Fruit fly (Drosophila melanogaster) whole organism, embryonic: ENCODE data around the gene Zip89B.

Experiments used
- Antp ChIP-seq: fragments of 200-800 bp; sonication (Bioruptor generic); optimal IDR thresholded peaks from 3 replicates; lab custom pipeline; 2016; ENCODE audit warnings: missing biosample characterization, missing genetic modification characterization
- CG10209 ChIP-seq: fragments of 200-800 bp; sonication (Bioruptor generic); optimal IDR thresholded peaks from 3 replicates; lab custom pipeline; 2017; ENCODE audit warnings: missing biosample characterization, mild to moderate bottlenecking, missing genetic modification characterization, missing genetic modification reagents
- CG10274 ChIP-seq: fragments of 200-800 bp; sonication (Bioruptor generic); optimal IDR thresholded peaks from 3 replicates; lab custom pipeline; 2017; ENCODE audit warnings: missing biosample characterization, mild to moderate bottlenecking, missing genetic modification characterization
- CG10979 ChIP-seq: fragments of 200-800 bp; sonication (Bioruptor generic); optimal IDR thresholded peaks from 2 replicates; lab custom pipeline; 2018; ENCODE audit warnings: missing biosample characterization, mild to moderate bottlenecking, missing genetic modification characterization, moderate library complexity
- CG11504 ChIP-seq: fragments of 200-800 bp; sonication (Bioruptor generic); optimal IDR thresholded peaks from 3 replicates; lab custom pipeline; 2019; ENCODE audit warnings: missing biosample characterization, mild to moderate bottlenecking, missing genetic modification characterization, moderate library complexity
- CG12104 ChIP-seq: fragments of 200-800 bp; sonication (Bioruptor generic); optimal IDR thresholded peaks from 3 replicates; lab custom pipeline; 2016; ENCODE audit warnings: missing biosample characterization, missing genetic modification characterization
- CG12155 ChIP-seq: fragments of 200-800 bp; sonication (Bioruptor generic); optimal IDR thresholded peaks from 3 replicates; lab custom pipeline; 2016; ENCODE audit warnings: missing biosample characterization, missing genetic modification characterization
- CG12236 ChIP-seq: fragments of 200-800 bp; sonication (Bioruptor generic); optimal IDR thresholded peaks from 2 replicates; lab custom pipeline; 2016; ENCODE audit warnings: missing biosample characterization, missing genetic modification characterization
- CG1233 ChIP-seq: fragments of 200-800 bp; sonication (Bioruptor generic); optimal IDR thresholded peaks from 4 replicates; lab custom pipeline; 2018; ENCODE audit warnings: missing biosample characterization, mild to moderate bottlenecking, missing genetic modification characterization
- CG13775 ChIP-seq: fragments of 200-800 bp; sonication (Bioruptor generic); optimal IDR thresholded peaks from 3 replicates; lab custom pipeline; 2017; ENCODE audit warnings: missing biosample characterization, mild to moderate bottlenecking, missing genetic modification characterization
- CG17359 ChIP-seq: fragments of 200-800 bp; sonication (Bioruptor generic); optimal IDR thresholded peaks from 3 replicates; lab custom pipeline; 2018; ENCODE audit warnings: missing biosample characterization, mild to moderate bottlenecking, missing genetic modification characterization, moderate library complexity
- CG17361 ChIP-seq: fragments of 200-800 bp; sonication (Bioruptor generic); IDR thresholded peaks from 3 replicates; pipeline ENCODE4 v1.3.6; 2022; ENCODE audit warnings: missing biosample characterization, missing genetic modification characterization
- CG17829 ChIP-seq: fragments of 200-800 bp; optimal IDR thresholded peaks from 2 replicates; lab custom pipeline; 2019; ENCODE audit warnings: missing biosample characterization, mild to moderate bottlenecking, missing genetic modification characterization, moderate library complexity
- CG2116 ChIP-seq: fragments of 200-800 bp; sonication (Bioruptor generic); optimal IDR thresholded peaks from 3 replicates; lab custom pipeline; 2018; ENCODE audit warnings: missing biosample characterization, mild to moderate bottlenecking, missing genetic modification characterization
- CG2712 ChIP-seq: fragments of 200-800 bp; optimal IDR thresholded peaks from 3 replicates; lab custom pipeline; 2019; ENCODE audit warnings: missing biosample characterization, mild to moderate bottlenecking, missing genetic modification characterization, moderate library complexity
- CG31224 ChIP-seq: fragments of 200-800 bp; sonication (Bioruptor generic); IDR thresholded peaks from 2 replicates; pipeline ENCODE4 v1.3.6; 2022; ENCODE audit warnings: missing biosample characterization, missing genetic modification characterization
- CG33557 ChIP-seq: fragments of 200-800 bp; sonication (Bioruptor generic); optimal IDR thresholded peaks from 2 replicates; lab custom pipeline; 2019; ENCODE audit warnings: missing biosample characterization, mild to moderate bottlenecking, missing genetic modification characterization, moderate library complexity
- CG7357 ChIP-seq: fragments of 200-800 bp; sonication (Bioruptor generic); IDR thresholded peaks from 3 replicates; pipeline ENCODE4 v1.3.6; 2022; ENCODE audit warnings: missing biosample characterization, missing genetic modification characterization
- CG7786 ChIP-seq: fragments of 200-800 bp; sonication (Bioruptor generic); optimal IDR thresholded peaks from 2 replicates; lab custom pipeline; 2016; ENCODE audit warnings: missing biosample characterization, missing genetic modification characterization
- CG8281 ChIP-seq: fragments of 200-800 bp; sonication (Bioruptor generic); optimal IDR thresholded peaks from 2 replicates; lab custom pipeline; 2018; ENCODE audit warnings: missing biosample characterization, mild to moderate bottlenecking, missing genetic modification characterization, moderate library complexity
- CG8388 ChIP-seq: fragments of 200-800 bp; sonication (Bioruptor generic); optimal IDR thresholded peaks from 2 replicates; lab custom pipeline; 2019; ENCODE audit warnings: missing biosample characterization, mild to moderate bottlenecking, missing genetic modification characterization, moderate library complexity
- Dip3 ChIP-seq: fragments of 200-800 bp; sonication (Bioruptor generic); optimal IDR thresholded peaks from 3 replicates; lab custom pipeline; 2016; ENCODE audit warnings: missing biosample characterization, missing genetic modification characterization
- Dref ChIP-seq: fragments of 200-800 bp; sonication (Bioruptor generic); IDR thresholded peaks from 2 replicates; pipeline ENCODE4 v1.3.6; 2022; ENCODE audit warnings: missing biosample characterization, missing genetic modification characterization
- E2f2 ChIP-seq: fragments of 200-800 bp; sonication (Bioruptor generic); IDR thresholded peaks from 2 replicates; pipeline ENCODE4 v1.3.6; 2022; ENCODE audit warnings: missing biosample characterization, missing genetic modification characterization
- Hr39 ChIP-seq: fragments of >200 bp; optimal IDR thresholded peaks from 2 replicates; lab custom pipeline; 2017
- Jarid2 ChIP-seq: fragments of 200-800 bp; sonication (Bioruptor generic); optimal IDR thresholded peaks from 3 replicates; lab custom pipeline; 2017; ENCODE audit warnings: mild to moderate bottlenecking, missing biosample characterization, missing genetic modification reagents, missing genetic modification characterization
- Kr ChIP-seq: fragments of 200-800 bp; sonication (Bioruptor generic); optimal IDR thresholded peaks from 2 replicates; lab custom pipeline; 2017; ENCODE audit warnings: missing biosample characterization, mild to moderate bottlenecking, missing genetic modification characterization
- Neu2 ChIP-seq: fragments of 200-800 bp; sonication (Bioruptor generic); optimal IDR thresholded peaks from 3 replicates; lab custom pipeline; 2016; ENCODE audit warnings: missing biosample characterization, missing genetic modification characterization, borderline replicate concordance
- Oli ChIP-seq: fragments of 200-800 bp; sonication (Bioruptor generic); optimal IDR thresholded peaks from 2 replicates; lab custom pipeline; 2018; ENCODE audit warnings: missing biosample characterization, mild to moderate bottlenecking, missing genetic modification characterization, moderate library complexity
- Six4 ChIP-seq: fragments of 200-800 bp; sonication (Bioruptor generic); optimal IDR thresholded peaks from 2 replicates; lab custom pipeline; 2016; ENCODE audit warnings: missing biosample characterization, missing genetic modification characterization
- Sox102F ChIP-seq: fragments of 200-800 bp; sonication (Bioruptor generic); optimal IDR thresholded peaks from 2 replicates; lab custom pipeline; 2018; ENCODE audit warnings: missing biosample characterization, mild to moderate bottlenecking, missing genetic modification characterization, moderate library complexity
- Stat92E ChIP-seq, 3 experiments: fragments of >200 bp in 2 of 3; fragments of 200-800 bp in 1 of 3; sonication (Bioruptor generic) in 1 of 3; optimal IDR thresholded peaks; 2 replicates each; lab custom pipeline; 2017 to 2019; ENCODE audit warnings: missing biosample characterization in 3 of 3, missing genetic modification characterization in 3 of 3, mild to moderate bottlenecking in 1 of 3, moderate library complexity in 1 of 3
- Usf ChIP-seq: fragments of 200-800 bp; sonication (Bioruptor generic); optimal IDR thresholded peaks from 2 replicates; lab custom pipeline; 2017; ENCODE audit warnings: missing genotype, missing biosample characterization, missing genetic modification characterization
- btn ChIP-seq: fragments of 200-800 bp; sonication (Bioruptor generic); optimal IDR thresholded peaks from 2 replicates; lab custom pipeline; 2016; ENCODE audit warnings: missing biosample characterization, missing genetic modification characterization
- ci ChIP-seq: fragments of 200-800 bp; sonication (Bioruptor generic); IDR thresholded peaks from 3 replicates; pipeline ENCODE4 v1.3.6; 2022; ENCODE audit warnings: missing biosample characterization, missing genetic modification characterization
- dati ChIP-seq: fragments of 200-800 bp; sonication (Bioruptor generic); IDR thresholded peaks from 2 replicates; pipeline ENCODE4 v1.3.6; 2022; ENCODE audit warnings: missing biosample characterization, missing genetic modification characterization
- dimm ChIP-seq: fragments of 200-800 bp; sonication (Bioruptor generic); IDR thresholded peaks from 2 replicates; pipeline ENCODE4 v1.3.6; 2022; ENCODE audit warnings: missing biosample characterization, missing genetic modification characterization
- eve ChIP-seq, 2 experiments: fragments of >200 bp; optimal IDR thresholded peaks; 2 replicates each; lab custom pipeline; 2017; ENCODE audit warnings: missing biosample characterization in 2 of 2, missing genetic modification characterization in 2 of 2
- fd102C ChIP-seq: fragments of 200-800 bp; sonication (Bioruptor generic); optimal IDR thresholded peaks from 2 replicates; lab custom pipeline; 2018; ENCODE audit warnings: missing biosample characterization, mild to moderate bottlenecking, missing genetic modification characterization, moderate library complexity
- gcm ChIP-seq: fragments of 200-800 bp; sonication (Bioruptor generic); optimal IDR thresholded peaks from 2 replicates; lab custom pipeline; 2019; ENCODE audit warnings: missing biosample characterization, mild to moderate bottlenecking, missing genetic modification characterization, moderate library complexity
- gsb-n ChIP-seq: fragments of 200-800 bp; sonication (Bioruptor generic); optimal IDR thresholded peaks from 3 replicates; lab custom pipeline; 2018; ENCODE audit warnings: missing biosample characterization, mild to moderate bottlenecking, missing genetic modification characterization
- kni ChIP-seq: fragments of 200-800 bp; sonication (Bioruptor generic); optimal IDR thresholded peaks from 3 replicates; lab custom pipeline; 2017; ENCODE audit warnings: mild to moderate bottlenecking, missing biosample characterization, missing genetic modification reagents, missing genetic modification characterization
- oc ChIP-seq: fragments of 200-800 bp; sonication (Bioruptor generic); optimal IDR thresholded peaks from 2 replicates; lab custom pipeline; 2018; ENCODE audit warnings: missing biosample characterization, mild to moderate bottlenecking, missing genetic modification characterization, moderate library complexity
- pum ChIP-seq: fragments of 200-800 bp; sonication (Bioruptor generic); optimal IDR thresholded peaks from 2 replicates; lab custom pipeline; 2016; ENCODE audit warnings: missing biosample characterization, missing genetic modification characterization
- repo ChIP-seq: fragments of 200-800 bp; sonication (Bioruptor generic); optimal IDR thresholded peaks from 2 replicates; lab custom pipeline; 2016; ENCODE audit warnings: missing biosample characterization, missing genetic modification characterization
- sim ChIP-seq: fragments of 200-800 bp; sonication (Bioruptor generic); IDR thresholded peaks from 2 replicates; pipeline ENCODE4 v1.3.6; 2022; ENCODE audit warnings: missing biosample characterization, missing genetic modification characterization
- slp2 ChIP-seq: fragments of 200-800 bp; sonication (Bioruptor generic); optimal IDR thresholded peaks from 2 replicates; lab custom pipeline; 2016; ENCODE audit warnings: missing biosample characterization, missing genetic modification characterization
- stwl ChIP-seq: fragments of 200-800 bp; sonication (Bioruptor generic); optimal IDR thresholded peaks from 3 replicates; lab custom pipeline; 2018; ENCODE audit warnings: missing biosample characterization, mild to moderate bottlenecking, missing genetic modification characterization, moderate library complexity
- tna ChIP-seq: fragments of 200-800 bp; sonication (Bioruptor generic); IDR thresholded peaks from 2 replicates; pipeline ENCODE4 v1.3.6; 2022; ENCODE audit warnings: missing biosample characterization, missing genetic modification characterization; ENCODE audit not compliant: partially characterized antibody
- ttk ChIP-seq: fragments of 200-800 bp; sonication (Bioruptor generic); IDR thresholded peaks from 2 replicates; pipeline ENCODE4 v2.1.2; 2022; ENCODE audit warnings: missing biosample characterization, missing genetic modification characterization
- zfh1 ChIP-seq: fragments of 200-800 bp; sonication (Bioruptor generic); IDR thresholded peaks from 3 replicates; pipeline ENCODE4 v1.3.6; 2022; ENCODE audit warnings: missing biosample characterization, missing genetic modification characterization

Gene Zip89B

dm6 chr3R:16337053-16337385, 31.5 kb downstream of the Zip89B start (continued):
- TF ChIP-seq dimm = no peak
- TF ChIP-seq CG8388 (GFP tag; lab: Kevin White, UChicago) = peak; percentile 60
- TF ChIP-seq CG13775 (GFP tag; lab: Kevin White, UChicago) = peak; percentile 69
- TF ChIP-seq CG11504 (tag; lab: Kevin White, UChicago) = peak; percentile 37
- TF ChIP-seq CG7786 (GFP tag; lab: Kevin White, UChicago) = peak; percentile 51
- peak; percentile 36 for TF ChIP-seq oc (tag; lab: Kevin White, UChicago)
- TF ChIP-seq CG10274 (GFP tag; lab: Kevin White, UChicago) = peak; percentile 31
- TF ChIP-seq Antp = peak; percentile 48
- peak; percentile 51 for TF ChIP-seq CG1233 (GFP tag; lab: Kevin White, UChicago)
- TF ChIP-seq CG10979 (tag; lab: Kevin White, UChicago) = peak; percentile 83
- TF ChIP-seq slp2 (GFP tag; lab: Kevin White, UChicago) = peak; percentile 26
- TF ChIP-seq E2f2 (GFP tag; lab: Robert Waterston, UW) = 0 out of 2 replicates have a peak, but pooled peaks have one; percentile 17
- TF ChIP-seq ttk = peak; percentile 37; the same call in 1 of the 2 replicates
- TF ChIP-seq fd102C (GFP tag; lab: Kevin White, UChicago) = peak; percentile 75
- peak; percentile 50 for TF ChIP-seq CG12236 (GFP tag; lab: Kevin White, UChicago)
- TF ChIP-seq CG17359 (tag; lab: Kevin White, UChicago) = peak; percentile 59
- peak; percentile 43 for TF ChIP-seq CG12155 (GFP tag; lab: Kevin White, UChicago)
- TF ChIP-seq CG31224 (GFP tag; lab: Robert Waterston, UW) = no peak
- peak; percentile 6 for TF ChIP-seq Jarid2 (GFP tag; lab: Kevin White, UChicago)
- TF ChIP-seq sim (GFP tag; lab: Robert Waterston, UW) = peak; percentile 52; the same call in 1 of the 2 replicates
- no peak for TF ChIP-seq CG8281 (tag; lab: Kevin White, UChicago)
- peak; percentile 51 for TF ChIP-seq Oli (tag; lab: Kevin White, UChicago)
- TF ChIP-seq zfh1 (GFP tag; lab: Robert Waterston, UW) = peak; percentile 82
- TF ChIP-seq CG10209 (GFP tag; lab: Kevin White, UChicago) = peak; percentile 32
- TF ChIP-seq eve (GFP tag; optimal IDR thresholded peaks at IDR 0.05; lab: Kevin White, UChicago) = peak in 1 of 2 experiments; percentile 66
- peak; percentile 70 for TF ChIP-seq pum
- TF ChIP-seq btn (GFP tag; lab: Kevin White, UChicago) = peak; percentile 51
- TF ChIP-seq CG33557 (GFP tag; lab: Kevin White, UChicago) = peak; percentile 64
- TF ChIP-seq Sox102F = no peak
- peak; percentile 28 for TF ChIP-seq Usf (GFP tag; lab: Kevin White, UChicago)
- TF ChIP-seq CG17829 (tag; lab: Kevin White, UChicago) = peak; percentile 83
- TF ChIP-seq CG12104 (GFP tag; lab: Kevin White, UChicago) = peak; percentile 40
- peak; percentile 29; the same call in 1 of the 3 replicates for TF ChIP-seq CG17361 (GFP tag; lab: Robert Waterston, UW)
- TF ChIP-seq Dref (GFP tag; lab: Robert Waterston, UW) = no peak
- peak; percentile 74 for TF ChIP-seq Six4 (GFP tag; lab: Kevin White, UChicago)
- TF ChIP-seq Stat92E (GFP tag; optimal IDR thresholded peaks at IDR 0.05; lab: Kevin White, UChicago) = peak in 1 of 3 experiments; percentile 25
- TF ChIP-seq tna = no peak
- TF ChIP-seq gcm = peak; percentile 66
- TF ChIP-seq stwl = peak; percentile 45
- TF ChIP-seq Neu2 (GFP tag; lab: Kevin White, UChicago) = peak; percentile 71
- peak; percentile 85 for TF ChIP-seq CG2712 (tag; lab: Kevin White, UChicago)
- TF ChIP-seq kni = peak; percentile 75
- peak; percentile 74; the same call in 2 of the 3 replicates for TF ChIP-seq ci (GFP tag; lab: Robert Waterston, UW)
- peak; percentile 85 for TF ChIP-seq gsb-n
- peak; percentile 33; the same call in 1 of the 3 replicates for TF ChIP-seq CG7357 (GFP tag; lab: Robert Waterston, UW)
- TF ChIP-seq repo (GFP tag; lab: Kevin White, UChicago) = no peak
- 0 out of 2 replicates have a peak, but pooled peaks have one; percentile 27 for TF ChIP-seq dati (GFP tag; lab: Robert Waterston, UW)
- peak; percentile 76 for TF ChIP-seq Kr (GFP tag; lab: Kevin White, UChicago)
- no peak for TF ChIP-seq Dip3 (GFP tag; lab: Kevin White, UChicago)
- TF ChIP-seq Hr39 (lab: Kevin White, UChicago) = no peak
- peak; percentile 10 for TF ChIP-seq CG2116 (GFP tag; lab: Kevin White, UChicago)
